Fruit fly (Drosophila melanogaster) whole organism, embryonic: ENCODE data around the gene CG4949.

Experiments used
- CG10431 ChIP-seq: fragments of 200-800 bp; sonication (Bioruptor generic); optimal IDR thresholded peaks from 3 replicates; lab custom pipeline; 2018; ENCODE audit warnings: missing biosample characterization, mild to moderate bottlenecking, missing genetic modification characterization
- CG11085 ChIP-seq: fragments of 200-800 bp; sonication (Bioruptor generic); IDR thresholded peaks from 2 replicates; pipeline ENCODE4 v1.3.6; 2022; ENCODE audit warnings: missing biosample characterization, missing genetic modification characterization
- CG15601 ChIP-seq: fragments of 200-800 bp; sonication (Bioruptor generic); optimal IDR thresholded peaks from 3 replicates; lab custom pipeline; 2019; ENCODE audit warnings: missing biosample characterization, mild to moderate bottlenecking, missing genetic modification characterization, moderate library complexity
- CG15696 ChIP-seq: fragments of 200-800 bp; sonication (Bioruptor generic); optimal IDR thresholded peaks from 2 replicates; lab custom pipeline; 2019; ENCODE audit warnings: missing biosample characterization, mild to moderate bottlenecking, missing genetic modification characterization, moderate library complexity
- CG17829 ChIP-seq: fragments of 200-800 bp; optimal IDR thresholded peaks from 2 replicates; lab custom pipeline; 2019; ENCODE audit warnings: missing biosample characterization, mild to moderate bottlenecking, missing genetic modification characterization, moderate library complexity
- CG18262 ChIP-seq: fragments of 200-800 bp; optimal IDR thresholded peaks from 3 replicates; lab custom pipeline; 2019; ENCODE audit warnings: missing biosample characterization, mild to moderate bottlenecking, missing genetic modification characterization, moderate library complexity
- CG18764 ChIP-seq: fragments of 200-800 bp; sonication (Bioruptor generic); optimal IDR thresholded peaks from 3 replicates; lab custom pipeline; 2016; ENCODE audit warnings: missing biosample characterization, missing genetic modification characterization
- CG2678 ChIP-seq: fragments of 200-800 bp; sonication (Bioruptor generic); optimal IDR thresholded peaks from 3 replicates; lab custom pipeline; 2019; ENCODE audit warnings: missing biosample characterization, mild to moderate bottlenecking, missing genetic modification characterization, moderate library complexity
- CG33557 ChIP-seq: fragments of 200-800 bp; sonication (Bioruptor generic); optimal IDR thresholded peaks from 2 replicates; lab custom pipeline; 2019; ENCODE audit warnings: missing biosample characterization, mild to moderate bottlenecking, missing genetic modification characterization, moderate library complexity
- CG4282 ChIP-seq: fragments of 200-800 bp; sonication (Bioruptor generic); optimal IDR thresholded peaks from 2 replicates; lab custom pipeline; 2016; ENCODE audit warnings: missing biosample characterization, missing genetic modification characterization
- CG4617 ChIP-seq: fragments of 200-800 bp; sonication (Bioruptor generic); optimal IDR thresholded peaks from 3 replicates; lab custom pipeline; 2016; ENCODE audit warnings: missing biosample characterization, missing genetic modification characterization, borderline replicate concordance
- CG6654 ChIP-seq: fragments of 200-800 bp; sonication (Bioruptor generic); optimal IDR thresholded peaks from 2 replicates; lab custom pipeline; 2017; ENCODE audit warnings: missing biosample characterization, mild to moderate bottlenecking, missing genetic modification characterization
- CG6683 ChIP-seq: fragments of 200-800 bp; sonication (Bioruptor generic); optimal IDR thresholded peaks from 2 replicates; lab custom pipeline; 2017; ENCODE audit warnings: missing biosample characterization, mild to moderate bottlenecking, missing genetic modification characterization, missing genetic modification reagents
- CG6854 ChIP-seq: fragments of 200-800 bp; sonication (Bioruptor generic); optimal IDR thresholded peaks from 3 replicates; lab custom pipeline; 2017; ENCODE audit warnings: missing biosample characterization, mild to moderate bottlenecking, missing genetic modification characterization
- CG7987 ChIP-seq: fragments of 200-800 bp; sonication (Bioruptor generic); optimal IDR thresholded peaks from 2 replicates; lab custom pipeline; 2018; ENCODE audit warnings: missing biosample characterization, mild to moderate bottlenecking, missing genetic modification characterization, moderate library complexity
- CG9609 ChIP-seq: fragments of 200-800 bp; sonication (Bioruptor generic); optimal IDR thresholded peaks from 3 replicates; lab custom pipeline; 2016; ENCODE audit warnings: missing biosample characterization, missing genetic modification characterization
- CHES-1-like ChIP-seq: fragments of 200-800 bp; sonication (Bioruptor generic); optimal IDR thresholded peaks from 2 replicates; lab custom pipeline; 2016; ENCODE audit warnings: missing biosample characterization, missing genetic modification characterization
- Dip3 ChIP-seq: fragments of 200-800 bp; sonication (Bioruptor generic); optimal IDR thresholded peaks from 3 replicates; lab custom pipeline; 2016; ENCODE audit warnings: missing biosample characterization, missing genetic modification characterization
- Elba2 ChIP-seq: fragments of 200-800 bp; sonication (Bioruptor generic); optimal IDR thresholded peaks from 3 replicates; lab custom pipeline; 2016; ENCODE audit warnings: missing biosample characterization, missing genetic modification characterization
- Gsc ChIP-seq: fragments of 200-800 bp; sonication (Bioruptor generic); IDR thresholded peaks from 2 replicates; pipeline ENCODE4 v1.3.6; 2022; ENCODE audit warnings: missing biosample characterization, missing genetic modification characterization
- Hr39 ChIP-seq: fragments of >200 bp; optimal IDR thresholded peaks from 2 replicates; lab custom pipeline; 2017
- Hr51 ChIP-seq, 2 experiments: fragments of 200-800 bp; sonication (Bioruptor generic); optimal IDR thresholded peaks; 2 replicates in 1 of 2; 3 replicates in 1 of 2; lab custom pipeline; 2016 to 2018; ENCODE audit warnings: missing biosample characterization in 2 of 2, missing genetic modification characterization in 2 of 2, mild to moderate bottlenecking in 1 of 2, moderate library complexity in 1 of 2
- Med ChIP-seq: fragments of 200-800 bp; sonication (Bioruptor generic); peaks from one replicate; lab custom pipeline; 2016; ENCODE audit warnings: missing biosample characterization, missing genetic modification characterization, mild to moderate bottlenecking, inconsistent platforms, moderate library complexity
- NK7.1 ChIP-seq: fragments of 200-800 bp; sonication (Bioruptor generic); optimal IDR thresholded peaks from 3 replicates; lab custom pipeline; 2016; ENCODE audit warnings: missing biosample characterization, missing genetic modification characterization
- Ravus ChIP-seq: fragments of 200-800 bp; sonication (Bioruptor generic); IDR thresholded peaks from 2 replicates; pipeline ENCODE4 v1.3.6; 2022; ENCODE audit warnings: missing biosample characterization, missing genetic modification characterization
- TFAM ChIP-seq: fragments of 200-800 bp; sonication (Bioruptor generic); optimal IDR thresholded peaks from 2 replicates; lab custom pipeline; 2017; ENCODE audit warnings: missing biosample characterization, missing genetic modification characterization, inconsistent platforms
- bab2 ChIP-seq: fragments of 200-800 bp; sonication (Bioruptor generic); optimal IDR thresholded peaks from 2 replicates; lab custom pipeline; 2016; ENCODE audit warnings: missing biosample characterization, missing genetic modification characterization
- bbx ChIP-seq: fragments of 200-800 bp; sonication (Bioruptor generic); IDR thresholded peaks from 2 replicates; pipeline ENCODE4 v1.3.6; 2022; ENCODE audit warnings: missing biosample characterization, missing genetic modification characterization; ENCODE audit not compliant: partially characterized antibody
- bowl ChIP-seq: fragments of 200-800 bp; sonication (Bioruptor generic); IDR thresholded peaks from 2 replicates; pipeline ENCODE4 v1.3.6; 2022; ENCODE audit warnings: missing biosample characterization, missing genetic modification characterization
- btn ChIP-seq: fragments of 200-800 bp; sonication (Bioruptor generic); optimal IDR thresholded peaks from 2 replicates; lab custom pipeline; 2016; ENCODE audit warnings: missing biosample characterization, missing genetic modification characterization
- cg ChIP-seq: fragments of 200-800 bp; sonication (Bioruptor generic); optimal IDR thresholded peaks from 3 replicates; lab custom pipeline; 2019; ENCODE audit warnings: missing biosample characterization, mild to moderate bottlenecking, missing genetic modification characterization, moderate library complexity
- crp ChIP-seq, 2 experiments: fragments of 200-800 bp; sonication (Bioruptor generic); optimal IDR thresholded peaks; 2 replicates in 1 of 2; 3 replicates in 1 of 2; lab custom pipeline; 2017; ENCODE audit warnings: missing biosample characterization in 2 of 2, missing genetic modification characterization in 2 of 2, mild to moderate bottlenecking in 1 of 2, moderate library complexity in 1 of 2
- en ChIP-seq: fragments of 200-800 bp; sonication (Bioruptor generic); optimal IDR thresholded peaks from 2 replicates; lab custom pipeline; 2016; ENCODE audit warnings: missing biosample characterization, missing genetic modification characterization
- fd64A ChIP-seq: fragments of 200-800 bp; sonication (Bioruptor generic); optimal IDR thresholded peaks from 3 replicates; lab custom pipeline; 2018; ENCODE audit warnings: missing biosample characterization, mild to moderate bottlenecking, missing genetic modification characterization
- gcm2 ChIP-seq: fragments of 200-800 bp; sonication (Bioruptor generic); optimal IDR thresholded peaks from 2 replicates; lab custom pipeline; 2016; ENCODE audit warnings: missing biosample characterization, missing genetic modification characterization
- hb ChIP-seq: fragments of 200-800 bp; sonication (Bioruptor generic); IDR thresholded peaks from 3 replicates; pipeline ENCODE4 v1.3.6; 2022; ENCODE audit warnings: missing biosample characterization, missing genetic modification characterization; ENCODE audit not compliant: partially characterized antibody
- jigr1 ChIP-seq: fragments of 200-800 bp; sonication (Bioruptor generic); IDR thresholded peaks from 3 replicates; pipeline ENCODE4 v1.3.6; 2022; ENCODE audit warnings: missing biosample characterization, missing genetic modification characterization
- kah ChIP-seq: fragments of 200-800 bp; sonication (Bioruptor generic); optimal IDR thresholded peaks from 2 replicates; lab custom pipeline; 2018; ENCODE audit warnings: missing biosample characterization, mild to moderate bottlenecking, missing genetic modification characterization
- lab ChIP-seq: fragments of 200-800 bp; sonication (Bioruptor generic); optimal IDR thresholded peaks from 3 replicates; lab custom pipeline; 2017; ENCODE audit warnings: missing biosample characterization, missing genetic modification characterization, mild to moderate bottlenecking, moderate library complexity, missing genetic modification reagents
- lola ChIP-seq, 3 experiments: fragments of >200 bp in 2 of 3; fragments of 200-800 bp in 1 of 3; sonication (Bioruptor generic) in 1 of 3; optimal IDR thresholded peaks; 2 replicates each; lab custom pipeline; 2017 to 2019; ENCODE audit warnings: missing biosample characterization in 3 of 3, missing genetic modification characterization in 3 of 3, mild to moderate bottlenecking in 1 of 3, moderate library complexity in 1 of 3
- pb ChIP-seq: fragments of 200-800 bp; sonication (Bioruptor generic); optimal IDR thresholded peaks from 3 replicates; lab custom pipeline; 2016; ENCODE audit warnings: missing biosample characterization, missing genetic modification characterization
- ro ChIP-seq: fragments of 200-800 bp; sonication (Bioruptor generic); IDR thresholded peaks from 2 replicates; pipeline ENCODE4 v1.3.6; 2022; ENCODE audit warnings: missing biosample characterization, missing genetic modification characterization
- sens ChIP-seq: fragments of 200-800 bp; sonication (Bioruptor generic); peaks from one replicate; lab custom pipeline; 2016; ENCODE audit warnings: missing biosample characterization, missing genetic modification characterization
- slbo ChIP-seq: fragments of 200-800 bp; sonication (Bioruptor generic); IDR thresholded peaks from 2 replicates; pipeline ENCODE4 v1.3.6; 2022; ENCODE audit warnings: missing biosample characterization, missing genetic modification characterization
- ssp ChIP-seq: fragments of 200-800 bp; sonication (Bioruptor generic); IDR thresholded peaks from 2 replicates; pipeline ENCODE4 v1.3.6; 2022; ENCODE audit warnings: missing biosample characterization, missing genetic modification characterization
- tgo ChIP-seq: fragments of 200-800 bp; sonication (Bioruptor generic); IDR thresholded peaks from 3 replicates; pipeline ENCODE4 v1.3.6; 2022; ENCODE audit warnings: missing biosample characterization, missing genetic modification characterization
- tio ChIP-seq: fragments of 200-800 bp; sonication (Bioruptor generic); optimal IDR thresholded peaks from 2 replicates; lab custom pipeline; 2017; ENCODE audit warnings: missing biosample characterization, missing genetic modification characterization, inconsistent platforms
- tll ChIP-seq, 2 experiments: fragments of 200-800 bp in 1 of 2; fragments of >200 bp in 1 of 2; sonication (Bioruptor generic) in 1 of 2; optimal IDR thresholded peaks; 2 replicates each; lab custom pipeline; 2017 to 2019; ENCODE audit warnings: missing biosample characterization in 2 of 2, missing genetic modification characterization in 2 of 2, mild to moderate bottlenecking in 1 of 2, moderate library complexity in 1 of 2
- tx ChIP-seq: fragments of 200-800 bp; sonication (Bioruptor generic); optimal IDR thresholded peaks from 2 replicates; lab custom pipeline; 2016; ENCODE audit warnings: missing biosample characterization, missing genetic modification characterization
- yki ChIP-seq: fragments of >200 bp; optimal IDR thresholded peaks from 3 replicates; lab custom pipeline; 2018
- zen ChIP-seq: fragments of 200-800 bp; sonication (Bioruptor generic); optimal IDR thresholded peaks from 3 replicates; lab custom pipeline; 2018; ENCODE audit warnings: missing biosample characterization, mild to moderate bottlenecking, missing genetic modification characterization, moderate library complexity

CG4949 gene

DNA sequence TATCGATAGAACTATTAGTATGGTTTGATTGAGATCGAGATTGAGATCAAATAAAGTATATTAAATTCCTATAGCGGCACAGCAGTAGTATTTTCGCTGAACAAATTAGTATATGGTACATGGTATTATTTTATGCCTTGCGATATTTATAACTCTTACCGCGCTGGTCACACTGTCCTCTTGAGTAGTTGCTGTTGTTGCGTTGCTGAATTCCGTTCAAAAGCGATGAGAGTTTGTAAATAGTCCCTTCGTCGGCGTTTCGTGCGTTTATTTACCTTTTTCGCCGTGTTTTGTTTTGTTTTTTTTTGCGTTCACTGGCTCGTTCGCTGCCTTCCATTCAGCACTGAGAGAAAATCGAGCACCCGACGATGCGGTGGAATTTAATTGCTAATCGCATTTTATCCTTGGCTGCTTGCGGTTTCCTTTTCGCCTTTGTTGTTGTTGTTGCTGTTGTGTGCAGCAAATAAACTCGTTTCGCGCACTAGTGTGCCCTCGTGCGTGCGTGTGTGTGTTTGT is 28.8 kb downstream of the CG4949 start, which contains the start of gene CG5004 (continued):
- no peak for TF ChIP-seq Hr51 (GFP tag; optimal IDR thresholded peaks at IDR 0.05; lab: Kevin White, UChicago)
- TF ChIP-seq bab2 (GFP tag; lab: Kevin White, UChicago): no peak
- TF ChIP-seq en (GFP tag; lab: Kevin White, UChicago): no peak
- no peak for TF ChIP-seq gcm2 (GFP tag; lab: Kevin White, UChicago)
- TF ChIP-seq lola (GFP tag; optimal IDR thresholded peaks at IDR 0.05; lab: Kevin White, UChicago): no peak
- no peak for TF ChIP-seq ro (GFP tag; lab: Robert Waterston, UW)
- no peak for TF ChIP-seq jigr1 (GFP tag; lab: Robert Waterston, UW)
- peak; percentile 2 for TF ChIP-seq CG33557 (GFP tag; lab: Kevin White, UChicago)
- no peak for TF ChIP-seq CG15696
- no peak for TF ChIP-seq CG4617 (GFP tag; lab: Kevin White, UChicago)
- no peak for TF ChIP-seq tll (GFP tag; optimal IDR thresholded peaks at IDR 0.05; lab: Kevin White, UChicago)
- TF ChIP-seq pb (GFP tag; lab: Kevin White, UChicago): no peak
- no peak for TF ChIP-seq CG7987 (GFP tag; lab: Kevin White, UChicago)
- TF ChIP-seq CG15601 (tag; lab: Kevin White, UChicago): no peak
- no peak for TF ChIP-seq Ravus (GFP tag; lab: Robert Waterston, UW)
- peak; percentile 43; the same call in 1 of the 2 replicates for TF ChIP-seq bbx (GFP tag; lab: Robert Waterston, UW)
- TF ChIP-seq fd64A (GFP tag; lab: Kevin White, UChicago): no peak
- TF ChIP-seq CG9609: no peak
- TF ChIP-seq Elba2 (GFP tag; lab: Kevin White, UChicago): no peak
- TF ChIP-seq tgo: no peak
- no peak for TF ChIP-seq Dip3
- TF ChIP-seq hb: peak; percentile 29; the same call in 2 of the 3 replicates
- TF ChIP-seq kah (GFP tag; lab: Kevin White, UChicago): peak; percentile 16
- TF ChIP-seq crp (GFP tag; optimal IDR thresholded peaks at IDR 0.05; lab: Kevin White, UChicago): no peak
- no peak for TF ChIP-seq CG2678 (tag; lab: Kevin White, UChicago)
- TF ChIP-seq TFAM: no peak
- TF ChIP-seq NK7.1 (GFP tag; lab: Kevin White, UChicago): no peak
- TF ChIP-seq tx (GFP tag; lab: Kevin White, UChicago): no peak
- TF ChIP-seq btn (GFP tag; lab: Kevin White, UChicago): no peak
- no peak for TF ChIP-seq CG4282
- TF ChIP-seq yki: no peak
- no peak for TF ChIP-seq CG6683 (GFP tag; lab: Kevin White, UChicago)
- no peak for TF ChIP-seq CG18262 (tag; lab: Kevin White, UChicago)
- TF ChIP-seq Gsc (GFP tag; lab: Robert Waterston, UW): no peak
- TF ChIP-seq CG10431 (GFP tag; lab: Kevin White, UChicago): peak; percentile 51
- TF ChIP-seq CG18764: no peak
- no peak for TF ChIP-seq Hr39 (lab: Kevin White, UChicago)
- no peak for TF ChIP-seq zen (tag; lab: Kevin White, UChicago)
- no peak for TF ChIP-seq slbo (GFP tag; lab: Robert Waterston, UW)
- peak; percentile 70 for TF ChIP-seq cg (GFP tag; lab: Kevin White, UChicago)
- no peak for TF ChIP-seq bowl (GFP tag; lab: Robert Waterston, UW)
- TF ChIP-seq CG6654 (GFP tag; lab: Kevin White, UChicago): no peak
- TF ChIP-seq tio: no peak
- no peak for TF ChIP-seq ssp (GFP tag; lab: Robert Waterston, UW)
- peak; percentile 49 for TF ChIP-seq CHES-1-like (GFP tag; lab: Kevin White, UChicago)
- TF ChIP-seq lab (GFP tag; lab: Kevin White, UChicago): peak; percentile 0
- TF ChIP-seq CG11085 (GFP tag; lab: Robert Waterston, UW): no peak
- TF ChIP-seq CG17829 (tag; lab: Kevin White, UChicago): no peak
- TF ChIP-seq sens: peak; percentile 75
- no peak for TF ChIP-seq CG6854 (GFP tag; lab: Kevin White, UChicago)
- no peak for TF ChIP-seq Med (GFP tag; lab: Kevin White, UChicago)
